Worm (Caenorhabditis elegans): ENCODE data around the gene clec-49.

DNA sequence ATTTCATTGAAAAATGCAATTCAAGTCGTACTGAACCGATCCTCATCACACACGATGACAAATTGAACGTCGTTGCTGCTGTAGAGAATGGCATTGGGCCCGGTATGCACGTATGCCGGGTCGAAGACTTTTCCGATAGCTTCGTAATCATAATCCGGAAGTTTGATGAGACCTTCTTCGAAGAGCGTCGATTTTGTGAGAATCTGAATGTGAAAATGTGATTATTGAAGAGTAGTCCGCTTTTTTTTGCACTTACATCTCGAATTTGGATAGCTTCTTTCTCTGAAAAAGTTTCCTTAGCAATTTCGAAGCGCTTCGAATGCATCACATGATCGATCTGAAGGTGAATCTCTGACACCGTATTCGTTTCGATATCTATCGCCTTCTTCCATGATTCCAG lies 26.2 kb upstream of the clec-49 start, which contains the start of gene fbxa-118:
- TF ChIP-seq elt-1 (tag; optimal IDR thresholded peaks at IDR 0.05; ENCODE audit: borderline replicate concordance, insufficient read depth) (no peak), ztf-11 (tag; optimal IDR thresholded peaks at IDR 0.05) (no peak), sptf-1 (tag; optimal IDR thresholded peaks at IDR 0.05) (no peak), snpc-4 (tag; optimal IDR thresholded peaks at IDR 0.05) (no peak), ces-1 (GFP tag; optimal IDR thresholded peaks at IDR 0.05) (no peak), lin-13 (tag; optimal IDR thresholded peaks at IDR 0.05) (no peak), zip-8 (tag; optimal IDR thresholded peaks at IDR 0.05) (no peak), nhr-12 (tag; optimal IDR thresholded peaks at IDR 0.05) (no peak), unc-62 (GFP tag; optimal IDR thresholded peaks at IDR 0.05) (no peak)

All from whole organism, mixed stage, embryonic.